Worm (Caenorhabditis elegans): ENCODE data around the gene cex-1.

The cex-1 gene

ce11 chrII:5416204-5416764, 31.2 kb upstream of the cex-1 start, which contains the start of gene EEED8.2:
EEED8.2 (plus strand) TSS chrII:5416714.
- no peak for TF ChIP-seq hmg-4 (GFP tag; optimal IDR thresholded peaks at IDR 0.05)
- no peak for TF ChIP-seq pes-1 (GFP tag; IDR thresholded peaks at IDR 0.05)
- TF ChIP-seq hmbx-1 (tag; optimal IDR thresholded peaks at IDR 0.05): no peak
- TF ChIP-seq tbx-11 (GFP tag; IDR thresholded peaks at IDR 0.05): no peak
- TF ChIP-seq tra-4 (tag; optimal IDR thresholded peaks at IDR 0.05): no peak
- no peak for TF ChIP-seq hnd-1 (tag; optimal IDR thresholded peaks at IDR 0.05)
- TF ChIP-seq tbx-37 (GFP tag; conservative IDR thresholded peaks at IDR 0.05): no peak
- TF ChIP-seq F13C5.2 (tag; optimal IDR thresholded peaks at IDR 0.05): no peak
- no peak for TF ChIP-seq B0310.2 (tag; optimal IDR thresholded peaks at IDR 0.05)
- no peak for TF ChIP-seq ets-7 (tag; optimal IDR thresholded peaks at IDR 0.05)
- TF ChIP-seq aly-1 (tag; optimal IDR thresholded peaks at IDR 0.05): no peak
- TF ChIP-seq ceh-36 (tag; optimal IDR thresholded peaks at IDR 0.05): no peak
- no peak for TF ChIP-seq flt-1 (GFP tag; IDR thresholded peaks at IDR 0.05)
- no peak for TF ChIP-seq ceh-13 (GFP tag; optimal IDR thresholded peaks at IDR 0.05)
- no peak for TF ChIP-seq sea-1 (GFP tag; conservative IDR thresholded peaks at IDR 0.05)
- no peak for TF ChIP-seq scrt-1 (GFP tag; IDR thresholded peaks at IDR 0.05)
- no peak for TF ChIP-seq ama-1 (optimal IDR thresholded peaks at IDR 0.05)

- TF ChIP-seq flt-1 (GFP tag; IDR thresholded peaks at IDR 0.05): no peak
- no peak for TF ChIP-seq F13C5.2 (tag; optimal IDR thresholded peaks at IDR 0.05)
- no peak for TF ChIP-seq hmg-4 (GFP tag; optimal IDR thresholded peaks at IDR 0.05)
Measured at ce11 chrII:5417905-5418304, 29.6 kb upstream of the cex-1 start.

- TF ChIP-seq sea-1 (GFP tag; conservative IDR thresholded peaks at IDR 0.05): 0 out of 2 replicates have a peak, but pooled peaks have one; percentile 10
- TF ChIP-seq ceh-13 (GFP tag; optimal IDR thresholded peaks at IDR 0.05): no peak
- peak; percentile 3; the same call in 1 of the 2 replicates for TF ChIP-seq flt-1 (GFP tag; IDR thresholded peaks at IDR 0.05)
Measured at ce11 chrII:5418317-5418716, 29.2 kb upstream of the cex-1 start.

- TF ChIP-seq ama-1 (optimal IDR thresholded peaks at IDR 0.05): no peak
- no peak for TF ChIP-seq ets-7 (tag; optimal IDR thresholded peaks at IDR 0.05)
- no peak for TF ChIP-seq scrt-1 (GFP tag; IDR thresholded peaks at IDR 0.05)
- no peak for TF ChIP-seq tbx-11 (GFP tag; IDR thresholded peaks at IDR 0.05)
Measured at ce11 chrII:5418929-5419328, 28.6 kb upstream of the cex-1 start, which contains the start of gene EEED8.15. EEED8.15 (plus strand) TSS chrII:5419229.

ce11 chrII:5420947-5421614, 26.4 kb upstream of the cex-1 start, which contains the start of gene tofu-6:
tofu-6 (plus strand) TSS chrII:5421248.
- no peak for TF ChIP-seq tbx-37 (GFP tag; conservative IDR thresholded peaks at IDR 0.05)
- TF ChIP-seq tbx-11 (GFP tag; IDR thresholded peaks at IDR 0.05): no peak
- no peak for TF ChIP-seq F13C5.2 (tag; optimal IDR thresholded peaks at IDR 0.05)
- no peak for TF ChIP-seq hmbx-1 (tag; optimal IDR thresholded peaks at IDR 0.05)
- no peak for TF ChIP-seq ceh-13 (GFP tag; optimal IDR thresholded peaks at IDR 0.05)
- peak; percentile 19 for TF ChIP-seq aly-1 (tag; optimal IDR thresholded peaks at IDR 0.05)
- TF ChIP-seq ama-1 (optimal IDR thresholded peaks at IDR 0.05): peak; percentile 92
- TF ChIP-seq sea-1 (GFP tag; conservative IDR thresholded peaks at IDR 0.05): no peak

- TF ChIP-seq tra-4 (tag; optimal IDR thresholded peaks at IDR 0.05): no peak
- no peak for TF ChIP-seq ama-1 (optimal IDR thresholded peaks at IDR 0.05)
Measured at ce11 chrII:5423832-5424231, 23.6 kb upstream of the cex-1 start, which contains the start of gene F07F6.7. F07F6.7 (minus strand) TSS chrII:5423858.

- TF ChIP-seq aly-1 (tag; optimal IDR thresholded peaks at IDR 0.05): no peak
- no peak for TF ChIP-seq tra-4 (tag; optimal IDR thresholded peaks at IDR 0.05)
- no peak for TF ChIP-seq ceh-13 (GFP tag; optimal IDR thresholded peaks at IDR 0.05)
- no peak for TF ChIP-seq tbx-37 (GFP tag; conservative IDR thresholded peaks at IDR 0.05)
Measured at ce11 chrII:5425633-5426032, 21.8 kb upstream of the cex-1 start, which contains the start of gene F07F6.8. F07F6.8 (minus strand) TSS chrII:5425733.

- TF ChIP-seq ets-7 (tag; optimal IDR thresholded peaks at IDR 0.05) (no peak), F13C5.2 (tag; optimal IDR thresholded peaks at IDR 0.05) (no peak), ceh-13 (GFP tag; optimal IDR thresholded peaks at IDR 0.05) (no peak), ama-1 (optimal IDR thresholded peaks at IDR 0.05) (no peak), tra-4 (tag; optimal IDR thresholded peaks at IDR 0.05) (no peak), hmg-4 (GFP tag; optimal IDR thresholded peaks at IDR 0.05) (peak; percentile 36), B0310.2 (tag; optimal IDR thresholded peaks at IDR 0.05) (no peak)
Measured at ce11 chrII:5426054-5426453, 21.4 kb upstream of the cex-1 start.

ce11 chrII:5426470-5426869, 21.0 kb upstream of the cex-1 start:
- TF ChIP-seq scrt-1 (GFP tag; IDR thresholded peaks at IDR 0.05) (no peak), ceh-13 (GFP tag; optimal IDR thresholded peaks at IDR 0.05) (no peak), tbx-11 (GFP tag; IDR thresholded peaks at IDR 0.05) (no peak), hnd-1 (tag; optimal IDR thresholded peaks at IDR 0.05) (no peak), ceh-36 (tag; optimal IDR thresholded peaks at IDR 0.05) (no peak), F13C5.2 (tag; optimal IDR thresholded peaks at IDR 0.05) (no peak), tbx-37 (GFP tag; conservative IDR thresholded peaks at IDR 0.05) (no peak), pes-1 (GFP tag; IDR thresholded peaks at IDR 0.05) (no peak), ets-7 (tag; optimal IDR thresholded peaks at IDR 0.05) (no peak), aly-1 (tag; optimal IDR thresholded peaks at IDR 0.05) (no peak), tra-4 (tag; optimal IDR thresholded peaks at IDR 0.05) (no peak), flt-1 (GFP tag; IDR thresholded peaks at IDR 0.05) (no peak)

Data from whole organism, early embryonic.